Worm (Caenorhabditis elegans) whole organism, L3 larva: ENCODE results near the gene sru-2.

ENCODE experiments used
- R02D3.7 ChIP-seq: fragments of 150-350 bp; optimal IDR thresholded peaks from 2 replicates; lab custom pipeline; 2014; ENCODE audit warnings: missing biosample characterization, missing genetic modification characterization
- ZK546.5 ChIP-seq: sonication (generic microtip); optimal IDR thresholded peaks from 2 replicates; lab custom pipeline; 2017; ENCODE audit warnings: missing biosample characterization, missing genetic modification characterization
- aly-2 ChIP-seq: fragments of 150-350 bp; optimal IDR thresholded peaks from 2 replicates; lab custom pipeline; 2014; ENCODE audit warnings: missing biosample characterization, missing genetic modification characterization
- ceh-16 ChIP-seq: sonication (generic microtip); optimal IDR thresholded peaks from 2 replicates; lab custom pipeline; 2017; ENCODE audit warnings: missing biosample characterization, missing genetic modification characterization
- ceh-28 ChIP-seq: fragments of 150-350 bp; optimal IDR thresholded peaks from 2 replicates; lab custom pipeline; 2014; ENCODE audit warnings: missing biosample characterization, missing genetic modification reagents, missing genetic modification characterization
- ceh-82 ChIP-seq: fragments of 150-350 bp; optimal IDR thresholded peaks from 2 replicates; lab custom pipeline; 2014; ENCODE audit warnings: missing biosample characterization, missing genetic modification characterization
- ceh-9 ChIP-seq: sonication (generic microtip); optimal IDR thresholded peaks from 2 replicates; lab custom pipeline; 2018; ENCODE audit warnings: missing biosample characterization, missing genetic modification characterization
- egl-5 ChIP-seq: fragments of 150-350 bp; optimal IDR thresholded peaks from 2 replicates; lab custom pipeline; 2017; ENCODE audit warnings: missing biosample characterization, missing genetic modification reagents, missing genetic modification characterization, inconsistent platforms
- elt-1 ChIP-seq: fragments of 150-350 bp; optimal IDR thresholded peaks from 2 replicates; lab custom pipeline; 2014; ENCODE audit warnings: missing biosample characterization, missing genetic modification characterization
- elt-2 ChIP-seq: sonication (generic microtip); optimal IDR thresholded peaks from 2 replicates; lab custom pipeline; 2016; ENCODE audit warnings: missing genetic modification reagents, mild to moderate bottlenecking, missing genetic modification characterization, missing compliant biosample characterization
- elt-3 ChIP-seq, 3 experiments: fragments of 150-350 bp in 1 of 3; sonication (generic microtip) in 2 of 3; optimal IDR thresholded peaks; 2 replicates in 2 of 3; 4 replicates in 1 of 3; lab custom pipeline; 2014 to 2017; ENCODE audit warnings: missing biosample characterization in 3 of 3, missing genetic modification characterization in 3 of 3
- eor-1 ChIP-seq, 2 experiments: fragments of 150-350 bp; optimal IDR thresholded peaks; 2 replicates each; lab custom pipeline; 2014 to 2018; ENCODE audit warnings: missing biosample characterization in 2 of 2, missing genetic modification characterization in 2 of 2
- fkh-10 ChIP-seq: sonication (generic microtip); optimal IDR thresholded peaks from 2 replicates; lab custom pipeline; 2017; ENCODE audit warnings: missing biosample characterization, missing genetic modification reagents, missing genetic modification characterization
- fos-1 ChIP-seq: fragments of 150-350 bp; optimal IDR thresholded peaks from 2 replicates; lab custom pipeline; 2014; ENCODE audit warnings: missing biosample characterization, missing genetic modification characterization
- jun-1 ChIP-seq: fragments of 150-350 bp; optimal IDR thresholded peaks from 2 replicates; lab custom pipeline; 2014; ENCODE audit warnings: missing biosample characterization, missing genetic modification reagents, missing genetic modification characterization
- lin-15B ChIP-seq: fragments of 150-350 bp; optimal IDR thresholded peaks from 2 replicates; lab custom pipeline; 2014; ENCODE audit warnings: missing biosample characterization, missing genetic modification characterization
- lin-39 ChIP-seq: fragments of 150-350 bp; optimal IDR thresholded peaks from 2 replicates; lab custom pipeline; 2018; ENCODE audit warnings: missing biosample characterization, missing genetic modification reagents, missing genetic modification characterization
- lsy-12 ChIP-seq: sonication (generic microtip); optimal IDR thresholded peaks from 2 replicates; lab custom pipeline; 2016; ENCODE audit warnings: mild to moderate bottlenecking, missing genetic modification characterization, missing compliant biosample characterization
- mml-1 ChIP-seq: fragments of 150-350 bp; sonication (generic microtip); optimal IDR thresholded peaks from 3 replicates; lab custom pipeline; 2014; ENCODE audit warnings: missing biosample characterization, missing genetic modification characterization
- nfya-1 ChIP-seq: sonication (generic microtip); optimal IDR thresholded peaks from 2 replicates; lab custom pipeline; 2017; ENCODE audit warnings: missing genetic modification characterization, mild to moderate bottlenecking, missing compliant biosample characterization, antibody characterized with exemption, moderate library complexity; ENCODE audit not compliant: insufficient read depth
- nhr-11 ChIP-seq: fragments of 150-350 bp; optimal IDR thresholded peaks from 2 replicates; lab custom pipeline; 2014; ENCODE audit warnings: missing biosample characterization, missing genetic modification characterization
- nhr-12 ChIP-seq: fragments of 150-350 bp; optimal IDR thresholded peaks from 2 replicates; lab custom pipeline; 2014; ENCODE audit warnings: missing biosample characterization, missing genetic modification characterization
- nhr-237 ChIP-seq: fragments of 150-350 bp; optimal IDR thresholded peaks from 2 replicates; lab custom pipeline; 2014; ENCODE audit warnings: missing biosample characterization, missing genetic modification characterization
- nhr-25 ChIP-seq: sonication (generic microtip); optimal IDR thresholded peaks from 2 replicates; lab custom pipeline; 2017; ENCODE audit warnings: missing biosample characterization, missing genetic modification characterization
- nhr-28 ChIP-seq: fragments of 150-350 bp; optimal IDR thresholded peaks from 2 replicates; lab custom pipeline; 2014; ENCODE audit warnings: missing biosample characterization, missing genetic modification characterization
- nhr-67 ChIP-seq: fragments of 150-350 bp; optimal IDR thresholded peaks from 2 replicates; lab custom pipeline; 2014; ENCODE audit warnings: missing biosample characterization, missing genetic modification characterization
- nhr-76 ChIP-seq: fragments of 150-350 bp; sonication (generic microtip); optimal IDR thresholded peaks from 5 replicates; lab custom pipeline; 2014; ENCODE audit warnings: missing biosample characterization, missing genetic modification characterization
- nhr-77 ChIP-seq: fragments of 150-350 bp; optimal IDR thresholded peaks from 2 replicates; lab custom pipeline; 2014; ENCODE audit warnings: missing biosample characterization, missing genetic modification characterization
- pha-4 ChIP-seq: fragments of 150-350 bp; optimal IDR thresholded peaks from 2 replicates; lab custom pipeline; 2014; ENCODE audit warnings: missing biosample characterization, missing genetic modification reagents, missing genetic modification characterization
- pqm-1 ChIP-seq: fragments of 150-350 bp; optimal IDR thresholded peaks from 2 replicates; lab custom pipeline; 2017; ENCODE audit warnings: missing biosample characterization, missing genetic modification characterization, inconsistent platforms
- sea-2 ChIP-seq: fragments of 150-350 bp; sonication (generic microtip); optimal IDR thresholded peaks from 4 replicates; lab custom pipeline; 2014; ENCODE audit warnings: missing biosample characterization, missing genetic modification reagents, missing genetic modification characterization
- skn-1 ChIP-seq: fragments of 150-350 bp; optimal IDR thresholded peaks from 2 replicates; lab custom pipeline; 2014; ENCODE audit warnings: missing biosample characterization, missing genetic modification characterization
- snpc-4 ChIP-seq: fragments of 150-350 bp; optimal IDR thresholded peaks from 2 replicates; lab custom pipeline; 2014; ENCODE audit warnings: missing biosample characterization, missing genetic modification characterization
- tbx-2 ChIP-seq: sonication (generic microtip); optimal IDR thresholded peaks from 2 replicates; lab custom pipeline; 2016; ENCODE audit warnings: mild to moderate bottlenecking, missing genetic modification characterization, missing compliant biosample characterization
- unc-39 ChIP-seq: sonication (generic microtip); optimal IDR thresholded peaks from 4 replicates; lab custom pipeline; 2017; ENCODE audit warnings: missing biosample characterization, missing genetic modification characterization
- unc-62 ChIP-seq: fragments of 150-350 bp; sonication (generic microtip); optimal IDR thresholded peaks from 4 replicates; lab custom pipeline; 2014; ENCODE audit warnings: missing biosample characterization, missing genetic modification reagents, missing genetic modification characterization
- zag-1 ChIP-seq: fragments of 150-350 bp; optimal IDR thresholded peaks from 2 replicates; lab custom pipeline; 2014; ENCODE audit warnings: missing biosample characterization, missing genetic modification characterization
- ztf-11 ChIP-seq: fragments of 150-350 bp; optimal IDR thresholded peaks from 2 replicates; lab custom pipeline; 2014; ENCODE audit warnings: missing biosample characterization, missing genetic modification characterization
- ztf-4 ChIP-seq: fragments of 150-350 bp; optimal IDR thresholded peaks from 2 replicates; lab custom pipeline; 2014; ENCODE audit warnings: missing biosample characterization, missing genetic modification characterization

Gene sru-2

ce11 chrIV:9488315-9488714 is 2.2 kb downstream of the sru-2 start, which contains the start of gene sru-1:
TSS of gene sru-1 (plus strand) at chrIV:9488615.
- TF ChIP-seq nfya-1 (tag; lab: Kevin White, UChicago) (no peak), snpc-4 (tag; lab: Kevin White, UChicago) (no peak), elt-2 (tag; lab: Kevin White, UChicago) (no peak), nhr-76 (tag; lab: Kevin White, UChicago) (no peak), tbx-2 (no peak), egl-5 (tag; lab: Kevin White, UChicago) (no peak), sea-2 (GFP tag; lab: Kevin White, UChicago) (no peak), nhr-67 (tag; lab: Kevin White, UChicago) (no peak), ceh-28 (no peak), nhr-77 (tag; lab: Kevin White, UChicago) (no peak), pha-4 (tag; lab: Kevin White, UChicago) (no peak), skn-1 (no peak), unc-62 (GFP tag; lab: Kevin White, UChicago) (no peak), elt-1 (tag; lab: Kevin White, UChicago) (no peak), unc-39 (tag; lab: Kevin White, UChicago) (no peak), zag-1 (tag; lab: Kevin White, UChicago) (no peak)

ce11 chrIV:9490320-9490719 is 4.2 kb downstream of the sru-2 start, which contains the start of gene sru-6:
TSS of gene sru-6 (plus strand) at chrIV:9490620.
- TF ChIP-seq lin-39 (tag; lab: Kevin White, UChicago), result no peak
- TF ChIP-seq elt-2 (tag; lab: Kevin White, UChicago), result no peak
- TF ChIP-seq unc-62 (GFP tag; lab: Kevin White, UChicago), result no peak
- TF ChIP-seq pha-4 (tag; lab: Kevin White, UChicago), result no peak
- TF ChIP-seq eor-1 (tag; optimal IDR thresholded peaks at IDR 0.05; lab: Kevin White, UChicago), result no peak
- TF ChIP-seq nfya-1 (tag; lab: Kevin White, UChicago), result no peak
- TF ChIP-seq tbx-2, result no peak
- no peak for TF ChIP-seq mml-1 (tag; lab: Kevin White, UChicago)

ce11 chrIV:9496306-9496705 is 10.2 kb downstream of the sru-2 start, which contains the start of gene sru-3:
TSS of gene sru-3 (plus strand) at chrIV:9496606.
- TF ChIP-seq mml-1 (tag; lab: Kevin White, UChicago) (no peak), nhr-12 (tag; lab: Kevin White, UChicago) (no peak), zag-1 (tag; lab: Kevin White, UChicago) (no peak), jun-1 (tag; lab: Kevin White, UChicago) (no peak), egl-5 (tag; lab: Kevin White, UChicago) (no peak), nhr-67 (tag; lab: Kevin White, UChicago) (no peak), lin-39 (tag; lab: Kevin White, UChicago) (no peak), nhr-25 (tag; lab: Kevin White, UChicago) (no peak), pha-4 (tag; lab: Kevin White, UChicago) (no peak)

ce11 chrIV:9498088-9498487 is 12.0 kb downstream of the sru-2 start, which contains the start of gene sru-4:
TSS of gene sru-4 (plus strand) at chrIV:9498388.
- TF ChIP-seq nhr-237 (tag; lab: Kevin White, UChicago) (no peak), zag-1 (tag; lab: Kevin White, UChicago) (no peak), R02D3.7 (tag; lab: Kevin White, UChicago) (no peak), ztf-4 (no peak), egl-5 (tag; lab: Kevin White, UChicago) (no peak), elt-3 (tag; optimal IDR thresholded peaks at IDR 0.05; lab: Kevin White, UChicago) (no peak), mml-1 (tag; lab: Kevin White, UChicago) (no peak), ceh-16 (tag; lab: Kevin White, UChicago) (no peak), pha-4 (tag; lab: Kevin White, UChicago) (no peak), aly-2 (tag; lab: Kevin White, UChicago) (no peak), ceh-9 (tag; lab: Kevin White, UChicago) (no peak), pqm-1 (tag; lab: Kevin White, UChicago) (no peak), fkh-10 (GFP tag; lab: Kevin White, UChicago) (no peak), nhr-12 (tag; lab: Kevin White, UChicago) (no peak)

ce11 chrIV:9499636-9500035 is 13.6 kb downstream of the sru-2 start:
- TF ChIP-seq ceh-82 (tag; lab: Kevin White, UChicago), result no peak
- TF ChIP-seq ZK546.5 (tag; lab: Kevin White, UChicago), result no peak
- no peak for TF ChIP-seq unc-62 (GFP tag; lab: Kevin White, UChicago)
- no peak for TF ChIP-seq ceh-16 (tag; lab: Kevin White, UChicago)
- no peak for TF ChIP-seq nhr-237 (tag; lab: Kevin White, UChicago)
- TF ChIP-seq ztf-4, result no peak
- TF ChIP-seq nhr-11 (tag; lab: Kevin White, UChicago), result no peak
- TF ChIP-seq ztf-11 (tag; lab: Kevin White, UChicago), result no peak
- no peak for TF ChIP-seq fos-1
- TF ChIP-seq lsy-12, result no peak
- no peak for TF ChIP-seq lin-39 (tag; lab: Kevin White, UChicago)
- no peak for TF ChIP-seq pha-4 (tag; lab: Kevin White, UChicago)
- no peak for TF ChIP-seq lin-15B
- TF ChIP-seq jun-1 (tag; lab: Kevin White, UChicago), result no peak
- TF ChIP-seq nhr-28 (tag; lab: Kevin White, UChicago), result no peak
- no peak for TF ChIP-seq elt-2 (tag; lab: Kevin White, UChicago)
